Worm (Caenorhabditis elegans) whole organism, young adult: ENCODE measurements around the gene F44E5.1.

Experiments
- C17E4.6 ChIP-seq: fragments of 200-800 bp; sonication (Bioruptor generic); IDR thresholded peaks from 2 replicates; pipeline ENCODE4 v1.3.6; 2022; ENCODE audit warnings: missing genetic modification reagents, missing genetic modification characterization, missing compliant biosample characterization
- F10E7.11 ChIP-seq: sonication (generic microtip); optimal IDR thresholded peaks from 2 replicates; lab custom pipeline; 2017; ENCODE audit warnings: mild to moderate bottlenecking, missing genetic modification characterization, moderate library complexity, missing compliant biosample characterization
- F33H1.4 ChIP-seq: fragments of 200-800 bp; sonication (Bioruptor generic); IDR thresholded peaks from 2 replicates; pipeline ENCODE4 v1.3.6; 2022; ENCODE audit warnings: missing genetic modification reagents, missing genetic modification characterization, missing compliant biosample characterization
- F39B2.1 ChIP-seq: fragments of 200-800 bp; sonication (Bioruptor generic); IDR thresholded peaks from 2 replicates; pipeline ENCODE4 v1.3.6; 2022; ENCODE audit warnings: missing genetic modification reagents, missing genetic modification characterization, missing compliant biosample characterization
- F52B5.7 ChIP-seq: sonication (generic microtip); optimal IDR thresholded peaks from 2 replicates; lab custom pipeline; 2016; ENCODE audit warnings: mild to moderate bottlenecking, missing genetic modification characterization, missing compliant biosample characterization
- K11D2.4 ChIP-seq: fragments of 200-800 bp; sonication (Bioruptor generic); IDR thresholded peaks from 2 replicates; pipeline ENCODE4 v1.3.6; 2022; ENCODE audit warnings: missing genetic modification reagents, missing genetic modification characterization, missing compliant biosample characterization
- K12H6.12 ChIP-seq: fragments of 200-800 bp; sonication (Bioruptor generic); optimal IDR thresholded peaks from 2 replicates; lab custom pipeline; 2018; ENCODE audit warnings: mild to moderate bottlenecking, missing genetic modification characterization, missing compliant biosample characterization
- Y53G8AR.9 ChIP-seq: fragments of 200-800 bp; sonication (Bioruptor generic); conservative IDR thresholded peaks from 2 replicates; pipeline ENCODE4 v1.3.6; 2022; ENCODE audit warnings: missing genetic modification reagents, missing genetic modification characterization, missing compliant biosample characterization
- Y56A3A.18 ChIP-seq: fragments of 200-800 bp; sonication (Bioruptor generic); IDR thresholded peaks from 2 replicates; pipeline ENCODE4 v1.3.6; 2022; ENCODE audit warnings: missing genetic modification reagents, missing genetic modification characterization, missing compliant biosample characterization
- Y79H2A.3 ChIP-seq: fragments of 200-800 bp; sonication (Bioruptor generic); conservative IDR thresholded peaks from 2 replicates; pipeline ENCODE4 v1.3.6; 2022; ENCODE audit warnings: missing genetic modification reagents, missing genetic modification characterization, missing compliant biosample characterization
- Y95B8A.8 ChIP-seq: fragments of 200-800 bp; sonication (Bioruptor generic); IDR thresholded peaks from 2 replicates; pipeline ENCODE4 v1.3.6; 2022; ENCODE audit warnings: missing genetic modification reagents, missing genetic modification characterization, missing compliant biosample characterization
- aptf-2 ChIP-seq: fragments of 200-800 bp; sonication (Bioruptor generic); conservative IDR thresholded peaks from 2 replicates; pipeline ENCODE4 v1.3.6; 2022; ENCODE audit warnings: missing genetic modification reagents, missing genetic modification characterization, missing compliant biosample characterization
- aptf-3 ChIP-seq: fragments of 200-800 bp; sonication (Bioruptor generic); IDR thresholded peaks from 2 replicates; pipeline ENCODE4 v1.3.6; 2022; ENCODE audit warnings: missing genetic modification characterization, missing compliant biosample characterization
- athp-1 ChIP-seq: sonication (generic microtip); optimal IDR thresholded peaks from 2 replicates; lab custom pipeline; 2017; ENCODE audit warnings: mild to moderate bottlenecking, missing genetic modification characterization, missing compliant biosample characterization
- attf-5 ChIP-seq: fragments of 200-800 bp; sonication (Bioruptor generic); optimal IDR thresholded peaks from 2 replicates; lab custom pipeline; 2018; ENCODE audit warnings: mild to moderate bottlenecking, missing genetic modification characterization, missing compliant biosample characterization
- bed-2 ChIP-seq: fragments of 200-800 bp; sonication (Bioruptor generic); IDR thresholded peaks from 2 replicates; pipeline ENCODE4 v1.3.6; 2022; ENCODE audit warnings: missing genetic modification reagents, missing genetic modification characterization, missing compliant biosample characterization
- ccch-3 ChIP-seq: fragments of 200-800 bp; sonication (Bioruptor generic); optimal IDR thresholded peaks from 2 replicates; lab custom pipeline; 2018; ENCODE audit warnings: mild to moderate bottlenecking, missing genetic modification characterization, missing compliant biosample characterization
- cebp-1 ChIP-seq, 2 experiments: fragments of 200-800 bp in 1 of 2; sonication (Bioruptor generic) in 1 of 2; sonication (generic microtip) in 1 of 2; IDR thresholded peaks in 1 of 2; optimal IDR thresholded peaks in 1 of 2; 2 replicates each; pipeline versions ENCODE4 v1.3.6 to Lab custom; 2017 to 2022; ENCODE audit warnings: missing compliant biosample characterization in 2 of 2, missing genetic modification characterization in 2 of 2, mild to moderate bottlenecking in 1 of 2, missing genetic modification reagents in 1 of 2, moderate library complexity in 1 of 2
- ceh-100 ChIP-seq: fragments of 200-800 bp; sonication (Bioruptor generic); IDR thresholded peaks from 2 replicates; pipeline ENCODE4 v1.3.6; 2022; ENCODE audit warnings: missing genetic modification reagents, missing genetic modification characterization, missing compliant biosample characterization
- ceh-91 ChIP-seq: fragments of 200-800 bp; sonication (Bioruptor generic); IDR thresholded peaks from 2 replicates; pipeline ENCODE4 v1.3.6; 2022; ENCODE audit warnings: missing genetic modification reagents, missing genetic modification characterization, missing compliant biosample characterization
- dpl-1 ChIP-seq: fragments of 150-350 bp; optimal IDR thresholded peaks from 2 replicates; lab custom pipeline; 2014; ENCODE audit warnings: missing biosample characterization, missing genetic modification reagents, missing genetic modification characterization
- egl-44 ChIP-seq: fragments of 200-800 bp; sonication (Bioruptor generic); IDR thresholded peaks from 2 replicates; pipeline ENCODE4 v1.3.6; 2022; ENCODE audit warnings: missing genetic modification reagents, missing genetic modification characterization, missing compliant biosample characterization
- egrh-3 ChIP-seq: fragments of 200-800 bp; sonication (Bioruptor generic); IDR thresholded peaks from 2 replicates; pipeline ENCODE4 v1.3.6; 2022; ENCODE audit warnings: missing genetic modification reagents, missing genetic modification characterization, missing compliant biosample characterization
- ets-4 ChIP-seq: fragments of 200-800 bp; sonication (Bioruptor generic); optimal IDR thresholded peaks from 2 replicates; lab custom pipeline; 2018; ENCODE audit warnings: mild to moderate bottlenecking, missing genetic modification characterization, missing compliant biosample characterization
- hlh-26 ChIP-seq: fragments of 200-800 bp; sonication (Bioruptor generic); conservative IDR thresholded peaks from 2 replicates; pipeline ENCODE4 v1.3.6; 2022; ENCODE audit warnings: missing genetic modification reagents, missing genetic modification characterization, missing compliant biosample characterization
- hmg-1.2 ChIP-seq: fragments of 200-800 bp; sonication (Bioruptor generic); IDR thresholded peaks from 2 replicates; pipeline ENCODE4 v1.3.6; 2022; ENCODE audit warnings: missing genetic modification reagents, missing genetic modification characterization, missing compliant biosample characterization
- lag-1 ChIP-seq: fragments of 200-800 bp; sonication (Bioruptor generic); IDR thresholded peaks from 2 replicates; pipeline ENCODE4 v1.3.6; 2022; ENCODE audit warnings: missing genetic modification reagents, missing genetic modification characterization, missing compliant biosample characterization
- let-526 ChIP-seq: fragments of 200-800 bp; sonication (Bioruptor generic); IDR thresholded peaks from 2 replicates; pipeline ENCODE4 v1.3.6; 2022; ENCODE audit warnings: missing genetic modification reagents, missing genetic modification characterization, missing compliant biosample characterization
- let-607 ChIP-seq, 2 experiments: fragments of 200-800 bp in 1 of 2; sonication (Bioruptor generic) in 1 of 2; sonication (generic microtip) in 1 of 2; optimal IDR thresholded peaks; 2 replicates each; lab custom pipeline; 2016 to 2018; ENCODE audit warnings: mild to moderate bottlenecking in 2 of 2, missing compliant biosample characterization in 2 of 2, missing genetic modification characterization in 2 of 2, moderate library complexity in 2 of 2, missing genotype in 1 of 2
- lin-54 ChIP-seq: fragments of 200-800 bp; sonication (Bioruptor generic); optimal IDR thresholded peaks from 2 replicates; lab custom pipeline; 2018; ENCODE audit warnings: mild to moderate bottlenecking, missing genetic modification characterization, missing compliant biosample characterization
- lir-1 ChIP-seq: fragments of 200-800 bp; sonication (Bioruptor generic); conservative IDR thresholded peaks from 2 replicates; pipeline ENCODE4 v1.3.6; 2022; ENCODE audit warnings: missing genetic modification reagents, missing genetic modification characterization, missing compliant biosample characterization
- lsl-1 ChIP-seq: fragments of 200-800 bp; sonication (Bioruptor generic); optimal IDR thresholded peaks from 2 replicates; lab custom pipeline; 2018; ENCODE audit warnings: mild to moderate bottlenecking, missing genetic modification characterization, moderate library complexity, missing compliant biosample characterization
- nfya-1 ChIP-seq: sonication (generic microtip); optimal IDR thresholded peaks from 2 replicates; lab custom pipeline; 2017; ENCODE audit warnings: antibody characterized with exemption, missing compliant biosample characterization, missing genetic modification characterization, borderline replicate concordance; ENCODE audit not compliant: insufficient read depth
- nfyb-1 ChIP-seq: fragments of 200-800 bp; sonication (Bioruptor generic); IDR thresholded peaks from 2 replicates; pipeline ENCODE4 v1.3.6; 2022; ENCODE audit warnings: missing genetic modification reagents, missing genetic modification characterization, missing compliant biosample characterization
- nhr-120 ChIP-seq: fragments of 200-800 bp; sonication (Bioruptor generic); IDR thresholded peaks from 2 replicates; pipeline ENCODE4 v1.3.6; 2022; ENCODE audit warnings: missing genetic modification characterization, missing compliant biosample characterization
- pha-4 ChIP-seq: fragments of 150-350 bp; sonication (generic microtip); optimal IDR thresholded peaks from 2 replicates; lab custom pipeline; 2014; ENCODE audit warnings: missing biosample characterization, missing genetic modification reagents, missing genetic modification characterization
- snpc-1.1 ChIP-seq: sonication (generic microtip); optimal IDR thresholded peaks from 2 replicates; lab custom pipeline; 2017; ENCODE audit warnings: missing genetic modification characterization, mild to moderate bottlenecking, missing compliant biosample characterization, antibody characterized with exemption, moderate library complexity, missing genotype, missing genetic modification reagents; ENCODE audit not compliant: insufficient read depth
- somi-1 ChIP-seq: fragments of 200-800 bp; sonication (Bioruptor generic); optimal IDR thresholded peaks from 2 replicates; lab custom pipeline; 2018; ENCODE audit warnings: mild to moderate bottlenecking, missing genetic modification characterization, missing compliant biosample characterization
- tbp1 ChIP-seq: fragments of 200-800 bp; sonication (Bioruptor generic); optimal IDR thresholded peaks from 2 replicates; lab custom pipeline; 2018; ENCODE audit warnings: mild to moderate bottlenecking, missing genetic modification characterization, missing compliant biosample characterization
- tbx-9 ChIP-seq: sonication (generic microtip); optimal IDR thresholded peaks from 2 replicates; lab custom pipeline; 2016; ENCODE audit warnings: borderline replicate concordance, missing genetic modification characterization, inconsistent platforms, missing compliant biosample characterization
- unc-130 ChIP-seq: sonication (generic microtip); optimal IDR thresholded peaks from 2 replicates; lab custom pipeline; 2016; ENCODE audit warnings: missing genetic modification reagents, missing genetic modification characterization, missing compliant biosample characterization
- unc-62 ChIP-seq: fragments of 150-350 bp; optimal IDR thresholded peaks from 2 replicates; lab custom pipeline; 2014; ENCODE audit warnings: missing biosample characterization, missing genetic modification reagents, missing genetic modification characterization
- zfh-2 ChIP-seq: fragments of 200-800 bp; sonication (Bioruptor generic); conservative IDR thresholded peaks from 2 replicates; pipeline ENCODE4 v1.3.6; 2022; ENCODE audit warnings: missing genetic modification reagents, missing genetic modification characterization, missing compliant biosample characterization
- zim-3 ChIP-seq: sonication (generic microtip); optimal IDR thresholded peaks from 2 replicates; lab custom pipeline; 2017; ENCODE audit warnings: mild to moderate bottlenecking, missing genetic modification characterization, moderate library complexity, missing compliant biosample characterization
- ztf-26 ChIP-seq: sonication (generic microtip); optimal IDR thresholded peaks from 2 replicates; lab custom pipeline; 2017; ENCODE audit warnings: missing genetic modification characterization, missing compliant biosample characterization
- ztf-3 ChIP-seq: fragments of 200-800 bp; sonication (Bioruptor generic); optimal IDR thresholded peaks from 2 replicates; lab custom pipeline; 2018; ENCODE audit warnings: mild to moderate bottlenecking, missing genetic modification characterization, missing compliant biosample characterization
- ztf-6 ChIP-seq: fragments of 200-800 bp; sonication (Bioruptor generic); IDR thresholded peaks from 2 replicates; pipeline ENCODE4 v1.3.6; 2022; ENCODE audit warnings: missing genetic modification reagents, missing genetic modification characterization, missing compliant biosample characterization

The F44E5.1 gene

DNA sequence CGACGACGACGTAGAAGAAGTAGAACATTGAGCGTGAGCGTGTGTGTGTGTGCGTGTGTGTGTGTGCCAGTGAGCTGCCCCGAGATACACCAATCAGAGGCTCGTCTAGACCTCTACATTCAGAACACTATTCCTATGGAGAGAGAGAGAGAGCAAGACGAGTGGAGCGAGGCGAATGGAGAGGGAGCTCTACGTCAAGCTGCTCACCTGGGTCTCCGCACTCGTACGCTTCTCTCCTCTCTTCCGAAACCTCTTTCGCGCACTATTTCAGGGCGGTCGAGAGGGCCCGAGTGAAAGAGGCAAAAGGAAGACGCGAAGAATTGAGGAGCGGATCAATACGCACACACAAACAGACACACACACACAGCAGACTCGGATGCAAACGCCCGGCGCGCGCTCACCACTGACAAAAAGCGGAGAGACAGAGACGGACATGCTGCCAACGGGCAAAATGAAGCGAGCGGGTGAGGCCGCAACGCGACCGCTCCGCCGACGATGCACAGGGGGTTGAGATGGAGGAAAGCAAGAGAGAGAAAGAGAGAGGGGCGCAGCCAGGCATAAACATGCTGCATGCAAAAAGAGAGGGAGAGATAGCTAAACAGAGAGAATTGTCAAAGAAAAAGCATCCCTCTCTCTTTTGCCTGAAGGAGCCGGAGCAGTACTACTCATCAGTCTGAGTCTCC lies 24.7 kb downstream of the F44E5.1 start (continued):
- TF ChIP-seq Y56A3A.18 (GFP tag; lab: Robert Waterston, UW): no peak
- TF ChIP-seq aptf-2 (GFP tag; lab: Robert Waterston, UW): no peak
- TF ChIP-seq lir-1 (GFP tag; lab: Robert Waterston, UW): peak; percentile 66
- TF ChIP-seq F39B2.1: no peak
- peak; percentile 99 for TF ChIP-seq zfh-2
- TF ChIP-seq bed-2 (GFP tag; lab: Robert Waterston, UW): peak; percentile 49; the same call in 1 of the 2 replicates
- TF ChIP-seq unc-62 (GFP tag; lab: Kevin White, UChicago): no peak
- peak; percentile 26 for TF ChIP-seq lin-54 (GFP tag; lab: Kevin White, UChicago)
- TF ChIP-seq ceh-91 (GFP tag; lab: Robert Waterston, UW): no peak
- TF ChIP-seq Y53G8AR.9 (GFP tag; lab: Robert Waterston, UW): no peak
- TF ChIP-seq unc-130: no peak
- TF ChIP-seq attf-5: peak; percentile 89
- no peak for TF ChIP-seq tbx-9 (tag; lab: Kevin White, UChicago)
- peak; percentile 59 for TF ChIP-seq F52B5.7 (tag; lab: Kevin White, UChicago)
- peak; percentile 51 for TF ChIP-seq F10E7.11 (tag; lab: Kevin White, UChicago)
- TF ChIP-seq ccch-3 (GFP tag; lab: Kevin White, UChicago): no peak
- no peak for TF ChIP-seq ets-4 (GFP tag; lab: Kevin White, UChicago)
- TF ChIP-seq egl-44 (GFP tag; lab: Robert Waterston, UW): no peak
- TF ChIP-seq somi-1: peak; percentile 17
- TF ChIP-seq athp-1: peak; percentile 53
- TF ChIP-seq hmg-1.2 (GFP tag; lab: Robert Waterston, UW): peak; percentile 85
- TF ChIP-seq tbp1: peak; percentile 32
- TF ChIP-seq cebp-1 (GFP tag; IDR thresholded peaks at IDR 0.05; lab: Robert Waterston, UW): 0 out of 2 replicates have a peak, but pooled peaks have one; percentile 50
- peak; percentile 90 for TF ChIP-seq cebp-1 (tag; optimal IDR thresholded peaks at IDR 0.05; lab: Kevin White, UChicago)
- no peak for TF ChIP-seq ztf-3 (GFP tag; lab: Kevin White, UChicago)
- TF ChIP-seq snpc-1.1: no peak
- TF ChIP-seq Y79H2A.3: no peak
- TF ChIP-seq nfya-1 (tag; lab: Kevin White, UChicago): no peak
- no peak for TF ChIP-seq dpl-1 (GFP tag; lab: Kevin White, UChicago)
- no peak for TF ChIP-seq F33H1.4 (GFP tag; lab: Robert Waterston, UW)
- peak; percentile 73 for TF ChIP-seq K11D2.4 (GFP tag; lab: Robert Waterston, UW)
- TF ChIP-seq ceh-100 (GFP tag; lab: Robert Waterston, UW): 0 out of 2 replicates have a peak, but pooled peaks have one; percentile 24
- no peak for TF ChIP-seq zim-3
- peak; percentile 89 for TF ChIP-seq egrh-3 (GFP tag; lab: Robert Waterston, UW)
- TF ChIP-seq lsl-1 (GFP tag; lab: Kevin White, UChicago): no peak
- no peak for TF ChIP-seq pha-4 (tag; lab: Kevin White, UChicago)
- no peak for TF ChIP-seq C17E4.6 (GFP tag; lab: Robert Waterston, UW)
- no peak for TF ChIP-seq hlh-26
- no peak for TF ChIP-seq aptf-3 (GFP tag; lab: Robert Waterston, UW)
- TF ChIP-seq nhr-120 (GFP tag; lab: Robert Waterston, UW): no peak
- peak; percentile 66 to 77 for TF ChIP-seq let-607 (tag; optimal IDR thresholded peaks at IDR 0.05; lab: Kevin White, UChicago)
- TF ChIP-seq Y95B8A.8 (GFP tag; lab: Robert Waterston, UW): no peak
- no peak for TF ChIP-seq lag-1
- TF ChIP-seq nfyb-1 (GFP tag; lab: Robert Waterston, UW): peak; percentile 81; the same call in 1 of the 2 replicates
- peak; percentile 87 for TF ChIP-seq K12H6.12
- TF ChIP-seq ztf-26 (tag; lab: Kevin White, UChicago): peak; percentile 2
- no peak for TF ChIP-seq ztf-6 (GFP tag; lab: Robert Waterston, UW)
- TF ChIP-seq let-526: no peak
